Worm (Caenorhabditis elegans) whole organism, late embryonic: Measurements from ENCODE around the gene F52G3.5.

Experiments used
- F13H6.1 ChIP-seq: sonication (generic microtip); optimal IDR thresholded peaks from 2 replicates; lab custom pipeline; 2016; ENCODE audit warnings: missing genetic modification characterization, missing compliant biosample characterization
- ama-1 ChIP-seq: fragments of 150-350 bp; optimal IDR thresholded peaks from 2 replicates; lab custom pipeline; 2014
- ceh-2 ChIP-seq: sonication (generic microtip); optimal IDR thresholded peaks from 2 replicates; lab custom pipeline; 2016; ENCODE audit warnings: missing genotype, missing genetic modification characterization, missing compliant biosample characterization
- ceh-34 ChIP-seq: sonication (generic microtip); optimal IDR thresholded peaks from 2 replicates; lab custom pipeline; 2016; ENCODE audit warnings: mild to moderate bottlenecking, missing genetic modification characterization, missing compliant biosample characterization
- eyg-1 ChIP-seq: sonication (generic microtip); optimal IDR thresholded peaks from 2 replicates; lab custom pipeline; 2016; ENCODE audit warnings: missing genotype, missing genetic modification characterization, missing compliant biosample characterization
- fkh-10 ChIP-seq: fragments of 150-350 bp; optimal IDR thresholded peaks from 2 replicates; lab custom pipeline; 2014; ENCODE audit warnings: missing biosample characterization, missing genetic modification reagents, missing genetic modification characterization
- pha-4 ChIP-seq: fragments of 150-350 bp; optimal IDR thresholded peaks from 2 replicates; lab custom pipeline; 2018; ENCODE audit warnings: missing biosample characterization, missing genetic modification reagents, missing genetic modification characterization
- pqm-1 ChIP-seq: sonication (generic microtip); optimal IDR thresholded peaks from 2 replicates; lab custom pipeline; 2016; ENCODE audit warnings: missing genetic modification characterization, missing compliant biosample characterization
- ref-2 ChIP-seq: sonication (generic microtip); optimal IDR thresholded peaks from 2 replicates; lab custom pipeline; 2016; ENCODE audit warnings: missing genetic modification characterization, missing compliant biosample characterization
- sox-4 ChIP-seq: sonication (generic microtip); optimal IDR thresholded peaks from 2 replicates; lab custom pipeline; 2017; ENCODE audit warnings: mild to moderate bottlenecking, missing genetic modification characterization, inconsistent platforms, missing compliant biosample characterization

- TF ChIP-seq ama-1 (lab: Kevin White, UChicago) (no peak), pha-4 (no peak), F13H6.1 (tag; lab: Kevin White, UChicago) (no peak), ceh-2 (tag; lab: Kevin White, UChicago) (no peak), ref-2 (tag; lab: Kevin White, UChicago) (no peak), pqm-1 (no peak), fkh-10 (GFP tag; lab: Kevin White, UChicago) (no peak), eyg-1 (tag; lab: Kevin White, UChicago) (no peak), sox-4 (no peak), ceh-34 (tag; lab: Kevin White, UChicago) (no peak)
Observed at ce11 chrX:16967813-16968212, 8.1 kb downstream of the F52G3.5 start.
